Worm (Caenorhabditis elegans) whole organism, L1 larva: ENCODE measurements around the gene dyn-1.

ENCODE experiments used
- F16B12.6 ChIP-seq: fragments of 150-350 bp; optimal IDR thresholded peaks from 2 replicates; lab custom pipeline; 2014; ENCODE audit warnings: missing biosample characterization, missing genetic modification characterization
- aly-2 ChIP-seq: fragments of 150-350 bp; optimal IDR thresholded peaks from 2 replicates; lab custom pipeline; 2014; ENCODE audit warnings: missing biosample characterization, missing genetic modification characterization
- ceh-63 ChIP-seq: fragments of 200-800 bp; sonication (Bioruptor generic); optimal IDR thresholded peaks from 2 replicates; lab custom pipeline; 2018; ENCODE audit warnings: mild to moderate bottlenecking, missing genetic modification characterization, missing compliant biosample characterization
- ceh-8 ChIP-seq: fragments of 200-800 bp; sonication (Bioruptor generic); optimal IDR thresholded peaks from 2 replicates; lab custom pipeline; 2018; ENCODE audit warnings: mild to moderate bottlenecking, missing genetic modification characterization, moderate library complexity, missing compliant biosample characterization
- ceh-88 ChIP-seq: fragments of 200-800 bp; sonication (Bioruptor generic); IDR thresholded peaks from 2 replicates; pipeline ENCODE4 v1.3.6; 2022; ENCODE audit warnings: missing genetic modification characterization, missing compliant biosample characterization
- dsc-1 ChIP-seq: sonication (generic microtip); optimal IDR thresholded peaks from 2 replicates; lab custom pipeline; 2016; ENCODE audit warnings: mild to moderate bottlenecking, missing genetic modification characterization, missing compliant biosample characterization
- efl-1 ChIP-seq, 4 experiments: fragments of 150-350 bp; optimal IDR thresholded peaks in 3 of 4; peaks in 1 of 4; 1 replicate in 1 of 4; 2 replicates in 3 of 4; lab custom pipeline; 2014; ENCODE audit warnings: missing biosample characterization in 2 of 4, missing genetic modification characterization in 2 of 4, missing genetic modification reagents in 2 of 4
- efl-3 ChIP-seq: fragments of 200-800 bp; sonication (Bioruptor generic); optimal IDR thresholded peaks from 2 replicates; lab custom pipeline; 2018; ENCODE audit warnings: mild to moderate bottlenecking, missing genetic modification characterization, missing compliant biosample characterization
- egl-13 ChIP-seq: sonication (generic microtip); optimal IDR thresholded peaks from 2 replicates; lab custom pipeline; 2016; ENCODE audit warnings: missing genotype, missing genetic modification reagents, missing genetic modification characterization, missing compliant biosample characterization
- elt-2 ChIP-seq: sonication (generic microtip); optimal IDR thresholded peaks from 2 replicates; lab custom pipeline; 2016; ENCODE audit warnings: missing genetic modification characterization, mild to moderate bottlenecking, inconsistent platforms, missing compliant biosample characterization, missing genetic modification reagents
- elt-3 ChIP-seq, 6 experiments: fragments of 150-350 bp in 1 of 6; sonication (generic microtip); optimal IDR thresholded peaks; 2 replicates each; lab custom pipeline; 2017 to 2018; ENCODE audit warnings: missing biosample characterization in 6 of 6, missing genetic modification characterization in 6 of 6, inconsistent platforms in 1 of 6
- fkh-8 ChIP-seq: sonication (generic microtip); optimal IDR thresholded peaks from 2 replicates; lab custom pipeline; 2016; ENCODE audit warnings: mild to moderate bottlenecking, missing genetic modification characterization, missing compliant biosample characterization
- hpl-2 ChIP-seq: fragments of 150-350 bp; optimal IDR thresholded peaks from 2 replicates; lab custom pipeline; 2014; ENCODE audit warnings: missing biosample characterization, missing genetic modification reagents, missing genetic modification characterization
- irx-1 ChIP-seq: sonication (generic microtip); optimal IDR thresholded peaks from 2 replicates; lab custom pipeline; 2016; ENCODE audit warnings: missing genetic modification characterization, missing compliant biosample characterization
- isw-1 ChIP-seq: fragments of 200-800 bp; sonication (Bioruptor generic); IDR thresholded peaks from 2 replicates; pipeline ENCODE4 v1.3.6; 2022; ENCODE audit warnings: missing genetic modification characterization, missing compliant biosample characterization
- lin-15B ChIP-seq: fragments of 150-350 bp; sonication (generic microtip); optimal IDR thresholded peaks from 3 replicates; lab custom pipeline; 2014; ENCODE audit warnings: missing biosample characterization, missing genetic modification characterization
- lin-35 ChIP-seq, 2 experiments: fragments of 150-350 bp; optimal IDR thresholded peaks; 2 replicates each; lab custom pipeline; 2014; ENCODE audit warnings: missing biosample characterization in 2 of 2, missing genetic modification characterization in 2 of 2, missing genetic modification reagents in 2 of 2
- lin-39 ChIP-seq: fragments of 150-350 bp; optimal IDR thresholded peaks from 2 replicates; lab custom pipeline; 2014; ENCODE audit warnings: missing biosample characterization, missing genetic modification reagents, missing genetic modification characterization
- mdl-1 ChIP-seq, 2 experiments: fragments of 150-350 bp; optimal IDR thresholded peaks; 2 replicates each; lab custom pipeline; 2014 to 2017; ENCODE audit warnings: missing biosample characterization in 2 of 2, missing genetic modification characterization in 2 of 2, inconsistent platforms in 1 of 2
- mep-1 ChIP-seq: fragments of 150-350 bp; optimal IDR thresholded peaks from 2 replicates; lab custom pipeline; 2014; ENCODE audit warnings: missing biosample characterization, missing genetic modification characterization
- nhr-11 ChIP-seq: fragments of 150-350 bp; optimal IDR thresholded peaks from 2 replicates; lab custom pipeline; 2014; ENCODE audit warnings: missing biosample characterization, missing genetic modification characterization
- nhr-19 ChIP-seq: fragments of 200-800 bp; sonication (Bioruptor generic); conservative IDR thresholded peaks from 2 replicates; pipeline ENCODE4 v1.3.6; 2022; ENCODE audit warnings: missing genetic modification characterization, missing compliant biosample characterization
- nhr-20 ChIP-seq: sonication (generic microtip); optimal IDR thresholded peaks from 2 replicates; lab custom pipeline; 2016; ENCODE audit warnings: mild to moderate bottlenecking, missing genetic modification characterization, missing compliant biosample characterization
- nhr-237 ChIP-seq: fragments of 150-350 bp; optimal IDR thresholded peaks from 2 replicates; lab custom pipeline; 2014; ENCODE audit warnings: missing biosample characterization, missing genetic modification characterization
- nhr-47 ChIP-seq: sonication (generic microtip); optimal IDR thresholded peaks from 2 replicates; lab custom pipeline; 2016; ENCODE audit warnings: mild to moderate bottlenecking, missing genetic modification characterization, moderate library complexity, missing compliant biosample characterization
- nhr-71 ChIP-seq: sonication (generic microtip); optimal IDR thresholded peaks from 2 replicates; lab custom pipeline; 2016; ENCODE audit warnings: mild to moderate bottlenecking, missing genetic modification characterization, moderate library complexity, missing compliant biosample characterization
- nhr-84 ChIP-seq: sonication (generic microtip); optimal IDR thresholded peaks from 2 replicates; lab custom pipeline; 2017; ENCODE audit warnings: missing biosample characterization, missing genetic modification characterization
- nhr-85 ChIP-seq: sonication (generic microtip); peaks from one replicate; lab custom pipeline; 2016; ENCODE audit warnings: missing genetic modification characterization, inconsistent platforms, missing compliant biosample characterization
- nhr-90 ChIP-seq: sonication (generic microtip); optimal IDR thresholded peaks from 2 replicates; lab custom pipeline; 2016; ENCODE audit warnings: mild to moderate bottlenecking, missing genetic modification characterization, missing compliant biosample characterization; ENCODE audit not compliant: poor library complexity
- pag-3 ChIP-seq: sonication (generic microtip); optimal IDR thresholded peaks from 2 replicates; lab custom pipeline; 2017; ENCODE audit warnings: missing genetic modification characterization, mild to moderate bottlenecking, missing compliant biosample characterization, antibody characterized with exemption, borderline replicate concordance; ENCODE audit not compliant: insufficient read depth
- pqm-1 ChIP-seq: sonication (generic microtip); optimal IDR thresholded peaks from 3 replicates; lab custom pipeline; 2017; ENCODE audit warnings: missing biosample characterization, missing genetic modification characterization
- rnt-1 ChIP-seq: sonication (generic microtip); optimal IDR thresholded peaks from 2 replicates; lab custom pipeline; 2016; ENCODE audit warnings: mild to moderate bottlenecking, missing genetic modification characterization, moderate library complexity, missing compliant biosample characterization
- skn-1 ChIP-seq: fragments of 150-350 bp; optimal IDR thresholded peaks from 2 replicates; lab custom pipeline; 2014; ENCODE audit warnings: missing biosample characterization, missing genetic modification characterization
- snpc-4 ChIP-seq: fragments of 150-350 bp; optimal IDR thresholded peaks from 2 replicates; lab custom pipeline; 2014; ENCODE audit warnings: missing biosample characterization, missing genetic modification characterization
- snu-23 ChIP-seq: sonication (generic microtip); optimal IDR thresholded peaks from 2 replicates; lab custom pipeline; 2016; ENCODE audit warnings: missing genetic modification characterization, missing compliant biosample characterization
- unc-130 ChIP-seq: fragments of 150-350 bp; optimal IDR thresholded peaks from 2 replicates; lab custom pipeline; 2017; ENCODE audit warnings: missing biosample characterization, missing genetic modification characterization, inconsistent platforms
- unc-62 ChIP-seq: fragments of 150-350 bp; optimal IDR thresholded peaks from 2 replicates; lab custom pipeline; 2014; ENCODE audit warnings: missing biosample characterization, missing genetic modification reagents, missing genetic modification characterization
- unc-86 ChIP-seq: sonication (generic microtip); optimal IDR thresholded peaks from 2 replicates; lab custom pipeline; 2016; ENCODE audit warnings: missing genetic modification characterization, missing compliant biosample characterization
- vab-15 ChIP-seq: sonication (generic microtip); optimal IDR thresholded peaks from 2 replicates; lab custom pipeline; 2017; ENCODE audit warnings: missing genotype, mild to moderate bottlenecking, missing genetic modification characterization, missing compliant biosample characterization

The dyn-1 gene

DNA sequence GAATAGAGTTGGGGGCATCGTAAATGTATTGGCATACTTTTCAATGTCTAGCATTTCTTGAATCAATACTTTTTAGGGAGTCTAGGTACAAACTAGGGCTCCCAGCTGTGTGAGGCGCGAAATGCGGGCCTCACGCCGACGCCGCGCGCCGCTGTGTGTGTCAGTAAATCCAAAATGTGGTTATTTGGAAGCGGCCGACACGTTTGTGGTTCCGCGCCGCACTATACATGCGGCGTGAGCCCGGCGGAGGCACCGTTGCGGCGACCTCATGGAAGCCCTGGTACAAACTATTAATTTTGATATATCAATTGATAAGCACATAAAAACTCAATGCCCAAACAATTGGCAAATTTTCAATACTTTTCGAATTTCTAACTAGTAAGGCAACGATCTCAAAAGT, 17.5 kb downstream of the dyn-1 start:
- TF ChIP-seq snpc-4 (tag; lab: Kevin White, UChicago) (peak; percentile 30), unc-86 (tag; lab: Kevin White, UChicago) (no peak), egl-13 (tag; lab: Kevin White, UChicago) (no peak), irx-1 (tag; lab: Kevin White, UChicago) (no peak), efl-3 (GFP tag; lab: Kevin White, UChicago) (no peak)

DNA sequence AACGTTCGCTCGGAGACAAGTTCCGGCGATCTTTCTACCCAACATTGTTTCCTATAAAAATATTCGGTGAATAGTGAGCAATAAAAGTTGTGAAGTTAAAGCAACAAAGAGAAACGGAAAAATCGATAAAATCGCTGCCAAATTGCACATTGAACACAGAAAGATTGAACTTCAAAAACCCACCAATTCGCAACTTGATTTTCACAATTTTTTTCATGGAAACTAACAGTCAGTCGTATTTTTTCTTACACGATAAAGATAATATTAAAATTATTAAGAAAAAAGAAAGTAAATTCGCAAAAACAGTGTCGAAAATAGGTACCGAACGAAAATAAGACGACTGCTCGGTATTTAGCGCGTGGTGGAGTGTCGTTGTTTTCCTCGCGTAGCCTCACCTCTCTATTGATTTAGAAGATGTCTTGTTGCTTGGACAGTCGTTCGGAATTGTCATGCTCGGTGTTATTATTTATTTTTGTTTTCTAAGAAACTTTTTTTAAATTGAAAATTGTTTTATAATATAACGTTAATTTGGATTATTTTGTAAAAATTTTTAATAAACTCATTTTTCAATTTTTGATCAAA, 21.7 kb downstream of the dyn-1 start, which contains the start of gene gas-1:
gas-1 (minus strand) TSS at position 51 of the 582 bp plus-strand sequence.
- TF ChIP-seq skn-1 (tag; lab: Kevin White, UChicago) (no peak), lin-35 (GFP tag; optimal IDR thresholded peaks at IDR 0.05; lab: Kevin White, UChicago) (peak; percentile 5 to 48), mep-1 (tag; lab: Kevin White, UChicago) (no peak), efl-1 (optimal IDR thresholded peaks at IDR 0.05; lab: Kevin White, UChicago) (peak in 1 of 2 experiments; percentile 9), efl-1 (GFP tag; optimal IDR thresholded peaks at IDR 0.05 in 1 of 2; lab: Kevin White, UChicago) (peak in 1 of 2 experiments; percentile 7), F16B12.6 (tag; lab: Kevin White, UChicago) (no peak), nhr-84 (tag; lab: Kevin White, UChicago) (no peak), pag-3 (tag; lab: Kevin White, UChicago) (no peak), nhr-90 (tag; lab: Kevin White, UChicago) (peak; percentile 13), hpl-2 (GFP tag; lab: Kevin White, UChicago) (no peak), mdl-1 (tag; optimal IDR thresholded peaks at IDR 0.05; lab: Kevin White, UChicago) (no peak), efl-3 (GFP tag; lab: Kevin White, UChicago) (no peak), vab-15 (tag; lab: Kevin White, UChicago) (no peak), dsc-1 (tag; lab: Kevin White, UChicago) (no peak), snu-23 (peak; percentile 31), unc-62 (no peak), rnt-1 (peak; percentile 1), pqm-1 (no peak), nhr-237 (tag; lab: Kevin White, UChicago) (no peak), isw-1 (no peak), nhr-19 (no peak), elt-3 (tag; optimal IDR thresholded peaks at IDR 0.05; lab: Kevin White, UChicago) (peak in 1 of 6 experiments; percentile 26), nhr-11 (tag; lab: Kevin White, UChicago) (no peak), fkh-8 (tag; lab: Kevin White, UChicago) (no peak), elt-2 (no peak), nhr-47 (tag; lab: Kevin White, UChicago) (peak; percentile 24), nhr-85 (no peak), unc-130 (tag; lab: Kevin White, UChicago) (no peak), nhr-71 (tag; lab: Kevin White, UChicago) (peak; percentile 20), lin-39 (tag; lab: Kevin White, UChicago) (no peak), lin-15B (tag; lab: Kevin White, UChicago) (no peak), nhr-20 (tag; lab: Kevin White, UChicago) (peak; percentile 10), ceh-8 (no peak), aly-2 (tag; lab: Kevin White, UChicago) (no peak)
- TF ChIP-seq, all 84 proteins: peak for 9

DNA sequence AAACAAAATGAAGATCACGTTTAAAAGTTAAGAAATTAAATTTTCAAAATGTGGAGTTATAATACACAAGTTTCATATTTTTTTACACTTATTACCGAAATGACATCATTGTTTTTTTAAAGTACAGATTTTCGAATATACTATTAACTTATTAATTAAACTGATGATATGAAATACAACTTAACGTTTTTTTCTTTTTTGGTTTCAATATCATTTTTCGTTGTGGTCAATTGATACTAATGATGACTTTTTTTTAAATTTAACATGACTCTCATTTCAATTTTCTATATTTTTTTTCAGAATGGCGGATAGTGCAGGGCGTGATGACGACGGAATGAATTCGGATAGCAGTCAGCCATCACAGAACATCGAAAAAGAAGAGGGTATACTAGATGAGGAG, 22.4 kb downstream of the dyn-1 start, which contains the start of gene usp-33:
usp-33 (plus strand) TSS at position 301 of the 400 bp plus-strand sequence.
- TF ChIP-seq mep-1 (tag; lab: Kevin White, UChicago): no peak
- no peak for TF ChIP-seq ceh-63 (GFP tag; lab: Kevin White, UChicago)
- TF ChIP-seq lin-39 (tag; lab: Kevin White, UChicago): no peak
- no peak for TF ChIP-seq ceh-88 (GFP tag; lab: Robert Waterston, UW)
- TF ChIP-seq nhr-47 (tag; lab: Kevin White, UChicago): no peak
- TF ChIP-seq, all 84 proteins: peak for 0
